Worm (Caenorhabditis elegans): ENCODE results near the gene F17E9.3.
"Not testable (repeated sequence)": the region's sequence is repeated elsewhere in the genome, so short reads cannot be mapped to it uniquely, and the experiment has no call there.

- TF ChIP-seq nfya-1 (tag; optimal IDR thresholded peaks at IDR 0.05; ENCODE audit: borderline replicate concordance, insufficient read depth); C06A6.2 (GFP tag; conservative IDR thresholded peaks at IDR 0.05); tbx-9 (tag; optimal IDR thresholded peaks at IDR 0.05; ENCODE audit: borderline replicate concordance); unc-62 (GFP tag; optimal IDR thresholded peaks at IDR 0.05); B0336.3 (GFP tag; IDR thresholded peaks at IDR 0.05); ceh-58 (GFP tag; IDR thresholded peaks at IDR 0.05); T07F8.4 (tag; optimal IDR thresholded peaks at IDR 0.05); nhr-179 (tag; optimal IDR thresholded peaks at IDR 0.05); unc-130 (GFP tag; optimal IDR thresholded peaks at IDR 0.05); nhr-90 (tag; optimal IDR thresholded peaks at IDR 0.05); dpl-1 (GFP tag; optimal IDR thresholded peaks at IDR 0.05): not testable (repeated sequence)
These were observed 34.5 kb downstream of the F17E9.3 start, which contains the start of gene D2096.10 for ce11 chrIV:8389139-8389538.
